Worm (Caenorhabditis elegans): ENCODE results near the gene tmem-131.

tmem-131 gene

ce11 chrIII:4947352-4947751, 50.6 kb downstream of the tmem-131 start (continued):
- no peak for TF ChIP-seq nfya-1 (tag; optimal IDR thresholded peaks at IDR 0.05; ENCODE audit: borderline replicate concordance, insufficient read depth)
- no peak for TF ChIP-seq tbx-9 (tag; optimal IDR thresholded peaks at IDR 0.05; ENCODE audit: borderline replicate concordance)
- 0 out of 2 replicates have a peak, but pooled peaks have one; percentile 15 for TF ChIP-seq rcor-1 (GFP tag; IDR thresholded peaks at IDR 0.05)
- no peak for TF ChIP-seq attf-3 (GFP tag; conservative IDR thresholded peaks at IDR 0.05)
- no peak for TF ChIP-seq T07F8.4 (tag; optimal IDR thresholded peaks at IDR 0.05)
- no peak for TF ChIP-seq ztf-18 (tag; optimal IDR thresholded peaks at IDR 0.05)
- TF ChIP-seq madf-6 (GFP tag; IDR thresholded peaks at IDR 0.05): peak; percentile 45
- TF ChIP-seq snpc-4 (GFP tag; optimal IDR thresholded peaks at IDR 0.05): no peak
- TF ChIP-seq snpc-4 (tag; optimal IDR thresholded peaks at IDR 0.05): no peak
- TF ChIP-seq B0261.1 (tag; optimal IDR thresholded peaks at IDR 0.05): no peak
- TF ChIP-seq B0336.3 (GFP tag; IDR thresholded peaks at IDR 0.05): peak; percentile 56; the same call in 1 of the 2 replicates

DNA sequence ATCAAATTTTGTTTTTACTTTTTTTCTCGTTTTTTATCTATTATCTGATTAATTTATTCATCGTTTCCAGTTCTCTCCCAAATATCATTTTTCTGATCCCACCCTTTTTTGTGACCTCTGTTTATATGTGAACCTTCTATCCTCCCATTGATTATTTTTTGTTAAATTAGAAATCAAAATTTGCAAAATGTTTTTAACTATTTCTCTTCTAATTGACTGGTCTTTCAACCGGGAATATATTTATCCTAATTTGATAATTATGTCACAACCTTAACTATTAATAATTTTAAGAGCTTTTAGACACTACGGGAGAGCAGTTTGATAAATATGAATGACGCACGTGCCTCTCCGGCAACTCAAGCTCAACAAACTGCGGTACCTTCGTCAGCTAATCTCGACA, 53.7 kb downstream of the tmem-131 start, which contains the start of gene ntl-9:
TSS of gene ntl-9 (plus strand) at position 301 of the 400 bp plus-strand sequence.
- TF ChIP-seq T07F8.4 (tag; optimal IDR thresholded peaks at IDR 0.05): no peak
- TF ChIP-seq lin-26 (GFP tag; IDR thresholded peaks at IDR 0.05): no peak
- no peak for TF ChIP-seq ceh-91 (GFP tag; IDR thresholded peaks at IDR 0.05)
- no peak for TF ChIP-seq ztf-18 (tag; optimal IDR thresholded peaks at IDR 0.05)
- no peak for TF ChIP-seq B0336.3 (GFP tag; IDR thresholded peaks at IDR 0.05)
- no peak for TF ChIP-seq snpc-3.4 (tag; optimal IDR thresholded peaks at IDR 0.05)
- no peak for TF ChIP-seq xnd-1 (tag; optimal IDR thresholded peaks at IDR 0.05)
- TF ChIP-seq F23B12.7 (tag; optimal IDR thresholded peaks at IDR 0.05; ENCODE audit: insufficient read depth): no peak
- no peak for TF ChIP-seq sdz-38 (tag; optimal IDR thresholded peaks at IDR 0.05)
- TF ChIP-seq B0261.1 (tag; optimal IDR thresholded peaks at IDR 0.05): no peak
- TF ChIP-seq F55B11.4 (tag; optimal IDR thresholded peaks at IDR 0.05; ENCODE audit: borderline replicate concordance, insufficient read depth): no peak
- no peak for TF ChIP-seq cebp-2 (GFP tag; IDR thresholded peaks at IDR 0.05)
- no peak for TF ChIP-seq rpc-1 (optimal IDR thresholded peaks at IDR 0.05)
- TF ChIP-seq rpc-1 (tag; optimal IDR thresholded peaks at IDR 0.05): no peak
- TF ChIP-seq ceh-58 (GFP tag; IDR thresholded peaks at IDR 0.05): no peak
- TF ChIP-seq let-526 (GFP tag; IDR thresholded peaks at IDR 0.05): no peak
- no peak for TF ChIP-seq die-1 (tag; optimal IDR thresholded peaks at IDR 0.05)
